Fruit fly (Drosophila melanogaster): Measurements from ENCODE around the gene defl.
A peak's percentile ranks its signal among the peaks of the same experiment; 100 is the strongest.

Gene defl

dm6 chr3L:9691476-9691826 lies 31.8 kb upstream of the defl start:
- no peak for TF ChIP-seq CG8301 (tag; optimal IDR thresholded peaks at IDR 0.05)
- TF ChIP-seq CG34367 (tag; optimal IDR thresholded peaks at IDR 0.05), result no peak
- no peak for TF ChIP-seq CG12605 (GFP tag; IDR thresholded peaks at IDR 0.05)
- TF ChIP-seq Ets98B (GFP tag; IDR thresholded peaks at IDR 0.05), result no peak

- TF ChIP-seq Ets98B (GFP tag; IDR thresholded peaks at IDR 0.05), result peak; percentile 54; the same call in 1 of the 2 replicates
- TF ChIP-seq CG12605 (GFP tag; IDR thresholded peaks at IDR 0.05), result peak; percentile 32; the same call in 1 of the 2 replicates
- TF ChIP-seq CG4496 (GFP tag; IDR thresholded peaks at IDR 0.05), result no peak
- peak; percentile 80 for TF ChIP-seq EcR (GFP tag; optimal IDR thresholded peaks at IDR 0.05)
Measured at dm6 chr3L:9692234-9692891, 30.9 kb upstream of the defl start.

- TF ChIP-seq CG4496 (GFP tag; IDR thresholded peaks at IDR 0.05), result peak; percentile 82
- peak; percentile 93 for TF ChIP-seq Snoo (tag; optimal IDR thresholded peaks at IDR 0.05)
- peak; percentile 97 for TF ChIP-seq CG14655 (GFP tag; optimal IDR thresholded peaks at IDR 0.05)
- peak; percentile 56; the same call in 1 of the 2 replicates for TF ChIP-seq CG10348 (GFP tag; IDR thresholded peaks at IDR 0.05)
- peak; percentile 92 for TF ChIP-seq CG9948 (tag; optimal IDR thresholded peaks at IDR 0.05)
- peak; percentile 87; the same call in 2 of the 3 replicates for TF ChIP-seq fd96Ca (GFP tag; IDR thresholded peaks at IDR 0.05)
- peak; percentile 89 for TF ChIP-seq Pif1B (GFP tag; optimal IDR thresholded peaks at IDR 0.05)
- TF ChIP-seq Pif1A (GFP tag; optimal IDR thresholded peaks at IDR 0.05), result peak; percentile 93
- TF ChIP-seq CG8159 (tag; optimal IDR thresholded peaks at IDR 0.05), result peak; percentile 95
- peak; percentile 66 for TF ChIP-seq CG13204 (GFP tag; optimal IDR thresholded peaks at IDR 0.05)
- TF ChIP-seq EcR (GFP tag; optimal IDR thresholded peaks at IDR 0.05), result no peak
- TF ChIP-seq Ets98B (GFP tag; IDR thresholded peaks at IDR 0.05), result peak; percentile 39; the same call in 1 of the 2 replicates
- peak; percentile 86 for TF ChIP-seq CG34367 (tag; optimal IDR thresholded peaks at IDR 0.05)
- peak; percentile 84 for TF ChIP-seq D1 (tag; optimal IDR thresholded peaks at IDR 0.05)
- peak; percentile 73 for TF ChIP-seq CG32121 (GFP tag; IDR thresholded peaks at IDR 0.05)
- TF ChIP-seq CG12605 (GFP tag; IDR thresholded peaks at IDR 0.05), result no peak
- peak; percentile 83 for TF ChIP-seq CG17806 (tag; optimal IDR thresholded peaks at IDR 0.05)
- TF ChIP-seq rn (GFP tag; IDR thresholded peaks at IDR 0.05), result peak; percentile 56; the same call in 1 of the 2 replicates
- TF ChIP-seq CG8301 (tag; optimal IDR thresholded peaks at IDR 0.05), result peak; percentile 94
- TF ChIP-seq gl (tag; optimal IDR thresholded peaks at IDR 0.05), result peak; percentile 69
- peak; percentile 92 for TF ChIP-seq CG15710 (tag; optimal IDR thresholded peaks at IDR 0.05)
Measured at dm6 chr3L:9692892-9693551, 30.2 kb upstream of the defl start.

- TF ChIP-seq CG15710 (tag; optimal IDR thresholded peaks at IDR 0.05) (no peak), Ets98B (GFP tag; IDR thresholded peaks at IDR 0.05) (no peak; the same call in 1 of the 2 replicates), CG17806 (tag; optimal IDR thresholded peaks at IDR 0.05) (no peak), CG32121 (GFP tag; IDR thresholded peaks at IDR 0.05) (peak; percentile 27; the same call in 1 of the 2 replicates), Pif1A (GFP tag; optimal IDR thresholded peaks at IDR 0.05) (no peak), rn (GFP tag; IDR thresholded peaks at IDR 0.05) (no peak), CG4496 (GFP tag; IDR thresholded peaks at IDR 0.05) (peak; percentile 63; the same call in 1 of the 3 replicates), CG10348 (GFP tag; IDR thresholded peaks at IDR 0.05) (no peak)
Measured at dm6 chr3L:9693552-9694133, 29.6 kb upstream of the defl start.

- TF ChIP-seq CG4496 (GFP tag; IDR thresholded peaks at IDR 0.05), result peak; percentile 48; the same call in 1 of the 3 replicates
- TF ChIP-seq CG12605 (GFP tag; IDR thresholded peaks at IDR 0.05), result peak; percentile 40; the same call in 1 of the 2 replicates
- no peak for TF ChIP-seq rn (GFP tag; IDR thresholded peaks at IDR 0.05)
- TF ChIP-seq Snoo (tag; optimal IDR thresholded peaks at IDR 0.05), result no peak
- no peak for TF ChIP-seq Pif1B (GFP tag; optimal IDR thresholded peaks at IDR 0.05)
- peak; percentile 27; the same call in 1 of the 2 replicates for TF ChIP-seq Ets98B (GFP tag; IDR thresholded peaks at IDR 0.05)
- TF ChIP-seq CG34367 (tag; optimal IDR thresholded peaks at IDR 0.05), result no peak
- no peak for TF ChIP-seq fd96Ca (GFP tag; IDR thresholded peaks at IDR 0.05)
Measured at dm6 chr3L:9694169-9694866, 28.9 kb upstream of the defl start.

dm6 chr3L:9694867-9695236 lies 28.4 kb upstream of the defl start:
- TF ChIP-seq CG13204 (GFP tag; optimal IDR thresholded peaks at IDR 0.05), result no peak
- no peak for TF ChIP-seq EcR (GFP tag; optimal IDR thresholded peaks at IDR 0.05)
